Fruit fly (Drosophila melanogaster): ENCODE data around the gene CG9577.
"Not testable (repeated sequence)": the region's sequence is repeated elsewhere in the genome, so short reads cannot be mapped to it uniquely, and the experiment has no call there.

- not testable (repeated sequence) for TF ChIP-seq CG14711 (tag; optimal IDR thresholded peaks at IDR 0.05); CG12768 (GFP tag; optimal IDR thresholded peaks at IDR 0.05); Mnt (GFP tag; optimal IDR thresholded peaks at IDR 0.05); Crg-1 (GFP tag; optimal IDR thresholded peaks at IDR 0.05); cnc (optimal IDR thresholded peaks at IDR 0.05); CG33017 (tag; optimal IDR thresholded peaks at IDR 0.05); tj (GFP tag; optimal IDR thresholded peaks at IDR 0.05); kay (GFP tag; ENCODE audit: borderline replicate concordance); ovo (GFP tag; optimal IDR thresholded peaks at IDR 0.05)
Measured at dm6 chrX:20143088-20143487, 23.4 kb upstream of the CG9577 start, which contains the start of gene Or19a.
